Worm (Caenorhabditis elegans): ENCODE results near the gene nhr-230.

DNA sequence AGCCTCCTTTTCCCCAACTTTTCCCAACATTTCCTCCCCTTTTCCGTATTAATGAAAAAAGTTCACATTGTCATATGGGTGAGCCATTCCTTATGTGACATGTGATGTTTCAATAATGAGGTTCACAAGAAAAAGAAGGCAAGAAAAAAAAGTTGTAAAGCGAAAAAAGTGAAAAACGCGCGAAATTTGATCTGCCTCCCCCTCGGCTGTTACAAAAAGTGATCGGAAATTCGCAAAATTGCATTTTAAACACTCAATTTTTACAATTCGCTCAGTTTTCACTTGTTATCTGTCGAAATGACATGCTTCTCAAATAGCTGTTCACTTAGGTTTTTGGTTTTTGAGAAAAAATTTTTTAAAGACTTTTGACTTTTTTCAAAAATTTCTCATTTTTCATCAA, 25.0 kb upstream of the nhr-230 start:
- TF ChIP-seq lsy-2 (tag; optimal IDR thresholded peaks at IDR 0.05) (no peak), nhr-76 (tag; optimal IDR thresholded peaks at IDR 0.05) (no peak), snpc-4 (tag; optimal IDR thresholded peaks at IDR 0.05) (no peak), duxl-1 (tag; optimal IDR thresholded peaks at IDR 0.05; ENCODE audit: poor library complexity) (no peak), nhr-237 (tag; optimal IDR thresholded peaks at IDR 0.05) (no peak), ceh-82 (tag; optimal IDR thresholded peaks at IDR 0.05) (no peak), unc-62 (GFP tag; optimal IDR thresholded peaks at IDR 0.05 in 1 of 2) (no peak), unc-62 (tag; optimal IDR thresholded peaks at IDR 0.05) (no peak), jun-1 (tag; optimal IDR thresholded peaks at IDR 0.05) (no peak), lin-39 (tag; optimal IDR thresholded peaks at IDR 0.05) (no peak), pha-4 (GFP tag; IDR thresholded peaks at IDR 0.05) (no peak), pha-4 (tag; optimal IDR thresholded peaks at IDR 0.05) (no peak), ZK546.5 (tag; optimal IDR thresholded peaks at IDR 0.05) (no peak), F49E8.2 (tag; optimal IDR thresholded peaks at IDR 0.05; ENCODE audit: borderline replicate concordance) (no peak), mep-1 (tag; optimal IDR thresholded peaks at IDR 0.05) (no peak), arid-1 (GFP tag; conservative IDR thresholded peaks at IDR 0.05) (no peak)

Measured in whole organism, L4 larva.